Fruit fly (Drosophila melanogaster) whole organism, embryonic: ENCODE measurements around the gene gpp.

Experiments
- Antp ChIP-seq: fragments of 200-800 bp; sonication (Bioruptor generic); optimal IDR thresholded peaks from 3 replicates; lab custom pipeline; 2016; ENCODE audit warnings: missing biosample characterization, missing genetic modification characterization
- Asciz ChIP-seq: fragments of 200-800 bp; sonication (Bioruptor generic); optimal IDR thresholded peaks from 2 replicates; lab custom pipeline; 2017; ENCODE audit warnings: missing biosample characterization, mild to moderate bottlenecking, missing genetic modification characterization, missing genetic modification reagents
- CG10321 ChIP-seq: fragments of 200-800 bp; sonication (Bioruptor generic); IDR thresholded peaks from 2 replicates; pipeline ENCODE4 v1.3.6; 2022; ENCODE audit warnings: missing biosample characterization, missing genetic modification characterization
- CG10959 ChIP-seq: fragments of 200-800 bp; sonication (Bioruptor generic); IDR thresholded peaks from 2 replicates; pipeline ENCODE4 v1.3.6; 2022; ENCODE audit warnings: missing biosample characterization, missing genetic modification characterization
- CG10979 ChIP-seq: fragments of 200-800 bp; sonication (Bioruptor generic); optimal IDR thresholded peaks from 2 replicates; lab custom pipeline; 2018; ENCODE audit warnings: missing biosample characterization, mild to moderate bottlenecking, missing genetic modification characterization, moderate library complexity
- CG1233 ChIP-seq: fragments of 200-800 bp; sonication (Bioruptor generic); optimal IDR thresholded peaks from 4 replicates; lab custom pipeline; 2018; ENCODE audit warnings: missing biosample characterization, mild to moderate bottlenecking, missing genetic modification characterization
- CG12391 ChIP-seq: fragments of 200-800 bp; sonication (Bioruptor generic); optimal IDR thresholded peaks from 3 replicates; lab custom pipeline; 2018; ENCODE audit warnings: missing biosample characterization, mild to moderate bottlenecking, missing genetic modification characterization, moderate library complexity
- CG14667 ChIP-seq: fragments of 200-800 bp; sonication (Bioruptor generic); IDR thresholded peaks from 2 replicates; pipeline ENCODE4 v1.3.6; 2022; ENCODE audit warnings: missing biosample characterization, missing genetic modification characterization
- CG1529 ChIP-seq: fragments of 200-800 bp; sonication (Bioruptor generic); optimal IDR thresholded peaks from 3 replicates; lab custom pipeline; 2018; ENCODE audit warnings: missing biosample characterization, missing genetic modification characterization
- CG18011 ChIP-seq: fragments of 200-800 bp; sonication (Bioruptor generic); optimal IDR thresholded peaks from 2 replicates; lab custom pipeline; 2017; ENCODE audit warnings: missing biosample characterization, missing genetic modification characterization, mild to moderate bottlenecking, moderate library complexity, missing genotype
- CG18262 ChIP-seq: fragments of 200-800 bp; optimal IDR thresholded peaks from 3 replicates; lab custom pipeline; 2019; ENCODE audit warnings: missing biosample characterization, mild to moderate bottlenecking, missing genetic modification characterization, moderate library complexity
- CG1832 ChIP-seq: fragments of 200-800 bp; sonication (Bioruptor generic); optimal IDR thresholded peaks from 2 replicates; lab custom pipeline; 2017; ENCODE audit warnings: missing biosample characterization, mild to moderate bottlenecking, missing genetic modification characterization, inconsistent platforms
- CG18619 ChIP-seq: fragments of 200-800 bp; sonication (Bioruptor generic); optimal IDR thresholded peaks from 3 replicates; lab custom pipeline; 2017; ENCODE audit warnings: missing biosample characterization, mild to moderate bottlenecking, missing genetic modification characterization
- CG2712 ChIP-seq: fragments of 200-800 bp; optimal IDR thresholded peaks from 3 replicates; lab custom pipeline; 2019; ENCODE audit warnings: missing biosample characterization, mild to moderate bottlenecking, missing genetic modification characterization, moderate library complexity
- CG34224 ChIP-seq: fragments of 200-800 bp; sonication (Bioruptor generic); IDR thresholded peaks from 3 replicates; pipeline ENCODE4 v1.3.6; 2022; ENCODE audit warnings: missing biosample characterization, missing genetic modification characterization; ENCODE audit not compliant: partially characterized antibody
- CG4730 ChIP-seq: fragments of 200-800 bp; sonication (Bioruptor generic); IDR thresholded peaks from 2 replicates; pipeline ENCODE4 v1.3.6; 2022; ENCODE audit warnings: missing biosample characterization, missing genetic modification characterization
- CG7372 ChIP-seq: fragments of 200-800 bp; sonication (Bioruptor generic); IDR thresholded peaks from 2 replicates; pipeline ENCODE4 v1.3.6; 2022; ENCODE audit warnings: missing biosample characterization, missing genetic modification characterization
- Chrac-16 ChIP-seq: fragments of 200-800 bp; sonication (Bioruptor generic); optimal IDR thresholded peaks from 3 replicates; lab custom pipeline; 2016; ENCODE audit warnings: missing biosample characterization, missing genetic modification characterization
- CrebB ChIP-seq: fragments of 200-800 bp; sonication (Bioruptor generic); optimal IDR thresholded peaks from 3 replicates; lab custom pipeline; 2018; ENCODE audit warnings: missing biosample characterization, mild to moderate bottlenecking, missing genetic modification characterization
- Ets97D ChIP-seq: fragments of 200-800 bp; sonication (Bioruptor generic); optimal IDR thresholded peaks from 3 replicates; lab custom pipeline; 2016; ENCODE audit warnings: missing biosample characterization, missing genetic modification characterization
- Gsc ChIP-seq: fragments of 200-800 bp; sonication (Bioruptor generic); IDR thresholded peaks from 2 replicates; pipeline ENCODE4 v1.3.6; 2022; ENCODE audit warnings: missing biosample characterization, missing genetic modification characterization
- HHEX ChIP-seq: fragments of 200-800 bp; sonication (Bioruptor generic); optimal IDR thresholded peaks from 3 replicates; lab custom pipeline; 2017; ENCODE audit warnings: missing biosample characterization, mild to moderate bottlenecking, missing genetic modification characterization, missing genetic modification reagents
- HLHmδ ChIP-seq: fragments of 200-800 bp; sonication (Bioruptor generic); optimal IDR thresholded peaks from 2 replicates; lab custom pipeline; 2018; ENCODE audit warnings: missing biosample characterization, mild to moderate bottlenecking, missing genetic modification characterization, moderate library complexity
- Hr3 ChIP-seq: fragments of 200-800 bp; sonication (Bioruptor generic); optimal IDR thresholded peaks from 3 replicates; lab custom pipeline; 2016; ENCODE audit warnings: missing biosample characterization, missing genetic modification characterization
- MBD-R2 ChIP-seq: fragments of 200-800 bp; sonication (Bioruptor generic); IDR thresholded peaks from 2 replicates; pipeline ENCODE4 v1.3.6; 2022; ENCODE audit warnings: missing biosample characterization, missing genetic modification characterization
- MTF-1 ChIP-seq: fragments of 200-800 bp; sonication (Bioruptor generic); optimal IDR thresholded peaks from 2 replicates; lab custom pipeline; 2018; ENCODE audit warnings: missing biosample characterization, mild to moderate bottlenecking, missing genetic modification characterization, borderline replicate concordance
- Max ChIP-seq: fragments of 200-800 bp; sonication (Bioruptor generic); optimal IDR thresholded peaks from 2 replicates; lab custom pipeline; 2016; ENCODE audit warnings: missing biosample characterization, mild to moderate bottlenecking, missing genetic modification characterization
- Neu2 ChIP-seq: fragments of 200-800 bp; sonication (Bioruptor generic); optimal IDR thresholded peaks from 3 replicates; lab custom pipeline; 2016; ENCODE audit warnings: missing biosample characterization, missing genetic modification characterization, borderline replicate concordance
- NfI ChIP-seq: fragments of 200-800 bp; sonication (Bioruptor generic); optimal IDR thresholded peaks from 3 replicates; lab custom pipeline; 2018; ENCODE audit warnings: missing biosample characterization, mild to moderate bottlenecking, missing genetic modification characterization, moderate library complexity
- Opbp ChIP-seq: fragments of 200-800 bp; sonication (Bioruptor generic); IDR thresholded peaks from 3 replicates; pipeline ENCODE4 v1.3.6; 2022; ENCODE audit warnings: missing biosample characterization, missing genetic modification characterization; ENCODE audit not compliant: partially characterized antibody
- TFAM ChIP-seq: fragments of 200-800 bp; sonication (Bioruptor generic); optimal IDR thresholded peaks from 2 replicates; lab custom pipeline; 2017; ENCODE audit warnings: missing biosample characterization, missing genetic modification characterization, inconsistent platforms
- Tbp ChIP-seq: fragments of >200 bp; optimal IDR thresholded peaks from 2 replicates; lab custom pipeline; 2018; ENCODE audit warnings: missing biosample characterization, missing genetic modification characterization
- ap ChIP-seq: fragments of 200-800 bp; sonication (Bioruptor generic); IDR thresholded peaks from 2 replicates; pipeline ENCODE4 v1.3.6; 2022; ENCODE audit warnings: missing biosample characterization, missing genetic modification characterization
- cg ChIP-seq: fragments of 200-800 bp; sonication (Bioruptor generic); optimal IDR thresholded peaks from 3 replicates; lab custom pipeline; 2019; ENCODE audit warnings: missing biosample characterization, mild to moderate bottlenecking, missing genetic modification characterization, moderate library complexity
- ci ChIP-seq: fragments of 200-800 bp; sonication (Bioruptor generic); IDR thresholded peaks from 3 replicates; pipeline ENCODE4 v1.3.6; 2022; ENCODE audit warnings: missing biosample characterization, missing genetic modification characterization
- crp ChIP-seq, 2 experiments: fragments of 200-800 bp; sonication (Bioruptor generic); optimal IDR thresholded peaks; 2 replicates in 1 of 2; 3 replicates in 1 of 2; lab custom pipeline; 2017; ENCODE audit warnings: missing biosample characterization in 2 of 2, missing genetic modification characterization in 2 of 2, mild to moderate bottlenecking in 1 of 2, moderate library complexity in 1 of 2
- da ChIP-seq: fragments of 200-800 bp; sonication (Bioruptor generic); optimal IDR thresholded peaks from 2 replicates; lab custom pipeline; 2016; ENCODE audit warnings: missing biosample characterization, missing genetic modification characterization
- disco-r ChIP-seq: fragments of 200-800 bp; sonication (Bioruptor generic); optimal IDR thresholded peaks from 2 replicates; lab custom pipeline; 2016; ENCODE audit warnings: missing biosample characterization, missing genetic modification characterization
- ftz-f1 ChIP-seq: fragments of 200-800 bp; sonication (Bioruptor generic); optimal IDR thresholded peaks from 2 replicates; lab custom pipeline; 2016; ENCODE audit warnings: missing biosample characterization, missing genetic modification characterization
- grau ChIP-seq: fragments of 200-800 bp; optimal IDR thresholded peaks from 3 replicates; lab custom pipeline; 2019; ENCODE audit warnings: missing biosample characterization, mild to moderate bottlenecking, missing genetic modification characterization, moderate library complexity
- gsb-n ChIP-seq: fragments of 200-800 bp; sonication (Bioruptor generic); optimal IDR thresholded peaks from 3 replicates; lab custom pipeline; 2018; ENCODE audit warnings: missing biosample characterization, mild to moderate bottlenecking, missing genetic modification characterization
- kni ChIP-seq: fragments of 200-800 bp; sonication (Bioruptor generic); optimal IDR thresholded peaks from 3 replicates; lab custom pipeline; 2017; ENCODE audit warnings: mild to moderate bottlenecking, missing biosample characterization, missing genetic modification reagents, missing genetic modification characterization
- knrl ChIP-seq: fragments of 200-800 bp; sonication (Bioruptor generic); IDR thresholded peaks from 3 replicates; pipeline ENCODE4 v1.3.6; 2022; ENCODE audit warnings: missing biosample characterization, missing genetic modification characterization; ENCODE audit not compliant: partially characterized antibody
- nom ChIP-seq: fragments of 200-800 bp; sonication (Bioruptor generic); optimal IDR thresholded peaks from 2 replicates; lab custom pipeline; 2017; ENCODE audit warnings: missing biosample characterization, missing genetic modification characterization, mild to moderate bottlenecking, moderate library complexity, missing genetic modification reagents
- otp ChIP-seq: fragments of 200-800 bp; sonication (Bioruptor generic); IDR thresholded peaks from 3 replicates; pipeline ENCODE4, ENCODE4 v1.3.6; 2022; ENCODE audit warnings: missing biosample characterization, missing genetic modification characterization
- shn ChIP-seq: fragments of 200-800 bp; sonication (Bioruptor generic); optimal IDR thresholded peaks from 3 replicates; lab custom pipeline; 2016; ENCODE audit warnings: missing biosample characterization, missing genetic modification characterization
- slp2 ChIP-seq: fragments of 200-800 bp; sonication (Bioruptor generic); optimal IDR thresholded peaks from 2 replicates; lab custom pipeline; 2016; ENCODE audit warnings: missing biosample characterization, missing genetic modification characterization
- sob ChIP-seq: fragments of 200-800 bp; sonication (Bioruptor generic); IDR thresholded peaks from 2 replicates; pipeline ENCODE4 v1.3.6; 2022; ENCODE audit warnings: missing biosample characterization, missing genetic modification characterization
- ssp ChIP-seq: fragments of 200-800 bp; sonication (Bioruptor generic); IDR thresholded peaks from 2 replicates; pipeline ENCODE4 v1.3.6; 2022; ENCODE audit warnings: missing biosample characterization, missing genetic modification characterization
- tna ChIP-seq: fragments of 200-800 bp; sonication (Bioruptor generic); IDR thresholded peaks from 2 replicates; pipeline ENCODE4 v1.3.6; 2022; ENCODE audit warnings: missing biosample characterization, missing genetic modification characterization; ENCODE audit not compliant: partially characterized antibody
- z ChIP-seq: fragments of 200-800 bp; sonication (Bioruptor generic); IDR thresholded peaks from 3 replicates; pipeline ENCODE4 v1.3.6; 2022; ENCODE audit warnings: missing biosample characterization, missing genetic modification characterization

Gene gpp

DNA sequence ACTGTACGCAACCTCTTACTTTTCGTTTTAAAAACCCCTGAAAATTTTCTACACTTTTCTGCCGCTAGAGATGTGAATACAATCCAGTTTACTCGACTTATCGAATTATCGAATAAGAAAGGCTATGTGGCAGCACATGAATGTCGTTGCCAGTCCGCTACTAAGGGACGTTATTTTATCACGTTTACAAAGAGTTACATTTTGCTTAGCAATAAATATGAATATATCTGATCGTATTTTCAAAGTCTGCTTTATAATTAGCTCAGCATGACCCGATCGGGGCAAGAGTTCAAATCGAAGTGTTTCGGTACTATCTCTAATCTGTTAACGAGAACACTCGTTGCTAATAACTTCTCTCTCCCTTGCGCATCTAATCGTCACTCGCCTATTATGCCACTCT lies 38.6 kb upstream of the gpp start, which contains the start of gene CG42724 (continued):
- TF ChIP-seq Antp (GFP tag; lab: Kevin White, UChicago): peak; percentile 78
- TF ChIP-seq kni: no peak
- no peak for TF ChIP-seq grau
- TF ChIP-seq CG1529 (GFP tag; lab: Kevin White, UChicago): no peak
- TF ChIP-seq crp (GFP tag; optimal IDR thresholded peaks at IDR 0.05; lab: Kevin White, UChicago): no peak
- TF ChIP-seq knrl: peak; percentile 51; the same call in 2 of the 3 replicates
- TF ChIP-seq CG1832: no peak
- no peak for TF ChIP-seq NfI (GFP tag; lab: Kevin White, UChicago)
- no peak for TF ChIP-seq Tbp (GFP tag; lab: Kevin White, UChicago)
- TF ChIP-seq slp2 (GFP tag; lab: Kevin White, UChicago): peak; percentile 39
- no peak for TF ChIP-seq TFAM (GFP tag; lab: Kevin White, UChicago)
- no peak for TF ChIP-seq CG18262 (tag; lab: Kevin White, UChicago)
- TF ChIP-seq cg (GFP tag; lab: Kevin White, UChicago): no peak
- peak; percentile 11 for TF ChIP-seq Max (GFP tag; lab: Kevin White, UChicago)
- TF ChIP-seq CG18011 (GFP tag; lab: Kevin White, UChicago): peak; percentile 42
- TF ChIP-seq otp (GFP tag; lab: Robert Waterston, UW): peak; percentile 49; the same call in 1 of the 3 replicates
- no peak for TF ChIP-seq z
- TF ChIP-seq Asciz (GFP tag; lab: Kevin White, UChicago): no peak
- TF ChIP-seq shn (GFP tag; lab: Kevin White, UChicago): peak; percentile 68
- no peak for TF ChIP-seq MTF-1 (GFP tag; lab: Kevin White, UChicago)
- peak; percentile 63 for TF ChIP-seq CrebB
- TF ChIP-seq CG14667: peak; percentile 18; the same call in 1 of the 2 replicates
- peak; percentile 80 for TF ChIP-seq Ets97D (GFP tag; lab: Kevin White, UChicago)
- TF ChIP-seq CG1233 (GFP tag; lab: Kevin White, UChicago): no peak
- peak; percentile 36; the same call in 1 of the 2 replicates for TF ChIP-seq CG4730
- TF ChIP-seq Gsc (GFP tag; lab: Robert Waterston, UW): no peak
- peak; percentile 34 for TF ChIP-seq da (GFP tag; lab: Kevin White, UChicago)
- no peak for TF ChIP-seq ap
- TF ChIP-seq ssp (GFP tag; lab: Robert Waterston, UW): peak; percentile 33
- no peak for TF ChIP-seq nom (GFP tag; lab: Kevin White, UChicago)
- no peak for TF ChIP-seq ftz-f1 (GFP tag; lab: Kevin White, UChicago)
- TF ChIP-seq Hr3 (GFP tag; lab: Kevin White, UChicago): peak; percentile 47
- TF ChIP-seq CG7372 (GFP tag; lab: Robert Waterston, UW): peak; percentile 31; the same call in 1 of the 2 replicates
- TF ChIP-seq CG2712 (tag; lab: Kevin White, UChicago): no peak
- peak; percentile 6 for TF ChIP-seq gsb-n (tag; lab: Kevin White, UChicago)
- peak; percentile 71 for TF ChIP-seq Chrac-16 (GFP tag; lab: Kevin White, UChicago)
- no peak for TF ChIP-seq HLHmδ (GFP tag; lab: Kevin White, UChicago)
- TF ChIP-seq ci: peak; percentile 79
- TF ChIP-seq Neu2 (GFP tag; lab: Kevin White, UChicago): no peak
- TF ChIP-seq MBD-R2: peak; percentile 73
- no peak for TF ChIP-seq tna (GFP tag; lab: Robert Waterston, UW)
- peak; percentile 56 for TF ChIP-seq disco-r (GFP tag; lab: Kevin White, UChicago)
- no peak for TF ChIP-seq CG18619
- no peak for TF ChIP-seq CG10959 (GFP tag; lab: Robert Waterston, UW)
- peak; percentile 45 for TF ChIP-seq sob
- TF ChIP-seq CG10979: no peak
- no peak for TF ChIP-seq CG34224 (GFP tag; lab: Robert Waterston, UW)
- TF ChIP-seq HHEX (GFP tag; lab: Kevin White, UChicago): no peak
- no peak for TF ChIP-seq Opbp (GFP tag; lab: Robert Waterston, UW)
- TF ChIP-seq CG12391 (tag; lab: Kevin White, UChicago): no peak
- no peak for TF ChIP-seq CG10321 (GFP tag; lab: Robert Waterston, UW)
